Worm (Caenorhabditis elegans): Measurements from ENCODE around the gene lin-46.

The lin-46 gene

ce11 chrV:13009843-13010242 is 41.2 kb downstream of the lin-46 start (continued):
- TF ChIP-seq hlh-11 (tag; optimal IDR thresholded peaks at IDR 0.05) (peak; percentile 54), Y5F2A.4 (GFP tag; optimal IDR thresholded peaks at IDR 0.05) (no peak), lsy-2 (tag; optimal IDR thresholded peaks at IDR 0.05) (peak in 1 of 2 experiments; percentile 1), nhr-6 (tag; optimal IDR thresholded peaks at IDR 0.05) (no peak), Y75B8A.6 (GFP tag; IDR thresholded peaks at IDR 0.05) (no peak), dmd-6 (GFP tag; IDR thresholded peaks at IDR 0.05) (peak; percentile 35; the same call in 1 of the 2 replicates), nhr-111 (GFP tag; optimal IDR thresholded peaks at IDR 0.05) (no peak), F49E8.2 (tag; optimal IDR thresholded peaks at IDR 0.05; ENCODE audit: borderline replicate concordance) (no peak), lin-1 (GFP tag; IDR thresholded peaks at IDR 0.05) (no peak), mep-1 (tag; optimal IDR thresholded peaks at IDR 0.05) (peak; percentile 27)

ce11 chrV:13011904-13012303 is 43.2 kb downstream of the lin-46 start:
- TF ChIP-seq T26A8.4 (GFP tag; IDR thresholded peaks at IDR 0.05) = no peak
- TF ChIP-seq dmd-6 (GFP tag; IDR thresholded peaks at IDR 0.05) = peak; percentile 92
- TF ChIP-seq nhr-111 (GFP tag; optimal IDR thresholded peaks at IDR 0.05) = no peak
- peak in 1 of 2 experiments; percentile 53 for TF ChIP-seq daf-16 (GFP tag; optimal IDR thresholded peaks at IDR 0.05)
- peak; percentile 89 for TF ChIP-seq daf-16 (tag; optimal IDR thresholded peaks at IDR 0.05)
- TF ChIP-seq nhr-102 (tag; optimal IDR thresholded peaks at IDR 0.05) = peak; percentile 80
- peak; percentile 5 for TF ChIP-seq pqm-1 (tag; optimal IDR thresholded peaks at IDR 0.05)
- no peak for TF ChIP-seq zfp-2 (tag; optimal IDR thresholded peaks at IDR 0.05)
- no peak for TF ChIP-seq zip-2 (tag; optimal IDR thresholded peaks at IDR 0.05)
- no peak for TF ChIP-seq gei-8 (GFP tag; optimal IDR thresholded peaks at IDR 0.05)
- peak; percentile 88 for TF ChIP-seq dve-1 (tag; optimal IDR thresholded peaks at IDR 0.05; ENCODE audit: insufficient read depth)
- TF ChIP-seq lsy-2 (tag; optimal IDR thresholded peaks at IDR 0.05) = peak in 1 of 2 experiments; percentile 15
- no peak for TF ChIP-seq nhr-41 (GFP tag; IDR thresholded peaks at IDR 0.05)
- TF ChIP-seq php-3 (GFP tag; IDR thresholded peaks at IDR 0.05) = peak; percentile 66; the same call in 1 of the 2 replicates
- no peak for TF ChIP-seq zfp-3 (GFP tag; conservative IDR thresholded peaks at IDR 0.05)
- no peak for TF ChIP-seq mep-1 (tag; optimal IDR thresholded peaks at IDR 0.05)
- TF ChIP-seq mes-2 (tag; optimal IDR thresholded peaks at IDR 0.05; ENCODE audit: poor library complexity, severe bottlenecking) = peak; percentile 2
- peak; percentile 69 for TF ChIP-seq nhr-48 (tag; optimal IDR thresholded peaks at IDR 0.05)
- TF ChIP-seq egl-43 (GFP tag; IDR thresholded peaks at IDR 0.05) = no peak
- peak; percentile 59; the same call in 1 of the 2 replicates for TF ChIP-seq tra-1 (GFP tag; IDR thresholded peaks at IDR 0.05)
- TF ChIP-seq T20F7.1 (GFP tag; optimal IDR thresholded peaks at IDR 0.05) = peak; percentile 52
- peak; percentile 36 for TF ChIP-seq nhr-28 (tag; optimal IDR thresholded peaks at IDR 0.05)
- TF ChIP-seq unc-62 (GFP tag; optimal IDR thresholded peaks at IDR 0.05 in 1 of 2) = peak in 1 of 2 experiments; percentile 83
- TF ChIP-seq unc-62 (tag; optimal IDR thresholded peaks at IDR 0.05) = no peak
- TF ChIP-seq zip-11 (GFP tag; IDR thresholded peaks at IDR 0.05) = no peak
- TF ChIP-seq ceh-20 (GFP tag; IDR thresholded peaks at IDR 0.05) = no peak
- TF ChIP-seq hlh-11 (tag; optimal IDR thresholded peaks at IDR 0.05) = peak; percentile 80
- peak; percentile 37; the same call in 1 of the 2 replicates for TF ChIP-seq saeg-2 (GFP tag; IDR thresholded peaks at IDR 0.05)
- no peak for TF ChIP-seq F44E2.7 (GFP tag; IDR thresholded peaks at IDR 0.05)
- no peak for TF ChIP-seq madf-9 (GFP tag; conservative IDR thresholded peaks at IDR 0.05)

- TF ChIP-seq spr-1 (tag; optimal IDR thresholded peaks at IDR 0.05) = no peak
These were observed 44.5 kb downstream of the lin-46 start, which contains the start of gene try-10 for ce11 chrV:13013158-13013557. try-10 (minus strand) TSS chrV:13013258.

ce11 chrV:13013844-13014243 is 45.2 kb downstream of the lin-46 start, which contains the start of gene F15B9.6:
F15B9.6 (plus strand) TSS chrV:13014144.
- TF ChIP-seq nhr-77 (tag; optimal IDR thresholded peaks at IDR 0.05) (no peak), spr-3 (GFP tag; optimal IDR thresholded peaks at IDR 0.05) (no peak), R02D3.7 (tag; optimal IDR thresholded peaks at IDR 0.05) (no peak), nhr-48 (tag; optimal IDR thresholded peaks at IDR 0.05) (no peak), lir-3 (tag; optimal IDR thresholded peaks at IDR 0.05) (no peak), pqm-1 (tag; optimal IDR thresholded peaks at IDR 0.05) (no peak), Y5F2A.4 (GFP tag; optimal IDR thresholded peaks at IDR 0.05) (no peak), lin-13 (GFP tag; optimal IDR thresholded peaks at IDR 0.05) (no peak), lsy-2 (tag; optimal IDR thresholded peaks at IDR 0.05) (no peak), php-3 (GFP tag; IDR thresholded peaks at IDR 0.05) (no peak), unc-130 (GFP tag; optimal IDR thresholded peaks at IDR 0.05) (no peak), F37D6.2 (tag; optimal IDR thresholded peaks at IDR 0.05) (no peak), mes-2 (tag; optimal IDR thresholded peaks at IDR 0.05; ENCODE audit: poor library complexity, severe bottlenecking) (no peak), saeg-2 (GFP tag; IDR thresholded peaks at IDR 0.05) (no peak), mep-1 (tag; optimal IDR thresholded peaks at IDR 0.05) (no peak)
